Worm (Caenorhabditis elegans) whole organism, young adult: Measurements from ENCODE around the gene enu-3.2.

ENCODE experiments used
- F33H1.4 ChIP-seq: fragments of 200-800 bp; sonication (Bioruptor generic); IDR thresholded peaks from 2 replicates; pipeline ENCODE4 v1.3.6; 2022; ENCODE audit warnings: missing genetic modification reagents, missing genetic modification characterization, missing compliant biosample characterization
- F55B11.4 ChIP-seq: sonication (generic microtip); optimal IDR thresholded peaks from 2 replicates; lab custom pipeline; 2016; ENCODE audit warnings: missing compliant biosample characterization, missing genetic modification characterization, borderline replicate concordance; ENCODE audit not compliant: insufficient read depth
- Y79H2A.3 ChIP-seq: fragments of 200-800 bp; sonication (Bioruptor generic); conservative IDR thresholded peaks from 2 replicates; pipeline ENCODE4 v1.3.6; 2022; ENCODE audit warnings: missing genetic modification reagents, missing genetic modification characterization, missing compliant biosample characterization
- ama-1 ChIP-seq, 3 experiments: fragments of 150-350 bp in 1 of 3; sonication (generic microtip) in 2 of 3; optimal IDR thresholded peaks; 2 replicates each; lab custom pipeline; 2014 to 2018; ENCODE audit warnings: missing biosample characterization in 2 of 3, missing genetic modification characterization in 2 of 3, missing genetic modification reagents in 2 of 3
- cebp-1 ChIP-seq, 2 experiments: fragments of 200-800 bp in 1 of 2; sonication (Bioruptor generic) in 1 of 2; sonication (generic microtip) in 1 of 2; IDR thresholded peaks in 1 of 2; optimal IDR thresholded peaks in 1 of 2; 2 replicates each; pipeline versions ENCODE4 v1.3.6 to Lab custom; 2017 to 2022; ENCODE audit warnings: missing compliant biosample characterization in 2 of 2, missing genetic modification characterization in 2 of 2, mild to moderate bottlenecking in 1 of 2, missing genetic modification reagents in 1 of 2, moderate library complexity in 1 of 2
- madf-8 ChIP-seq: fragments of 200-800 bp; sonication (Bioruptor generic); conservative IDR thresholded peaks from 2 replicates; pipeline ENCODE4 v1.3.6; 2022; ENCODE audit warnings: missing genetic modification reagents, missing genetic modification characterization, missing compliant biosample characterization
- nhr-80 ChIP-seq: sonication (generic microtip); optimal IDR thresholded peaks from 2 replicates; lab custom pipeline; 2016; ENCODE audit warnings: missing genetic modification characterization, missing compliant biosample characterization
- ztf-6 ChIP-seq: fragments of 200-800 bp; sonication (Bioruptor generic); IDR thresholded peaks from 2 replicates; pipeline ENCODE4 v1.3.6; 2022; ENCODE audit warnings: missing genetic modification reagents, missing genetic modification characterization, missing compliant biosample characterization

- no peak for TF ChIP-seq ztf-6
- TF ChIP-seq cebp-1 (GFP tag; IDR thresholded peaks at IDR 0.05; lab: Robert Waterston, UW) = no peak
- no peak for TF ChIP-seq cebp-1 (tag; optimal IDR thresholded peaks at IDR 0.05; lab: Kevin White, UChicago)
- no peak for TF ChIP-seq ama-1 (optimal IDR thresholded peaks at IDR 0.05; lab: Kevin White, UChicago)
- TF ChIP-seq ama-1 (GFP tag; optimal IDR thresholded peaks at IDR 0.05; lab: Kevin White, UChicago) = no peak
- TF ChIP-seq nhr-80 (tag; lab: Kevin White, UChicago) = no peak
- no peak for TF ChIP-seq madf-8
- no peak for TF ChIP-seq F55B11.4
- no peak for TF ChIP-seq Y79H2A.3 (GFP tag; lab: Robert Waterston, UW)
- no peak for TF ChIP-seq F33H1.4 (GFP tag; lab: Robert Waterston, UW)
These were observed 679 bp upstream of the enu-3.2 start, which contains the start of gene mel-28 for ce11 chrIII:4785714-4786113.
